Fruit fly (Drosophila melanogaster) whole organism, prepupa: ENCODE results near the gene CG12091.

Source experiments
- Blimp-1 ChIP-seq: fragments of 200-800 bp; sonication (Bioruptor generic); optimal IDR thresholded peaks from 3 replicates; lab custom pipeline; 2017; ENCODE audit warnings: missing biosample characterization, missing genetic modification characterization, mild to moderate bottlenecking, moderate library complexity, missing genetic modification reagents
- CG10631 ChIP-seq: fragments of 200-800 bp; sonication (Bioruptor generic); optimal IDR thresholded peaks from 2 replicates; lab custom pipeline; 2016; ENCODE audit warnings: missing biosample characterization, missing genetic modification characterization
- CG10669 ChIP-seq: fragments of 200-800 bp; sonication (Bioruptor generic); optimal IDR thresholded peaks from 3 replicates; lab custom pipeline; 2018; ENCODE audit warnings: missing biosample characterization, mild to moderate bottlenecking, missing genetic modification characterization, moderate library complexity
- CG11762 ChIP-seq: fragments of 200-800 bp; sonication (Bioruptor generic); optimal IDR thresholded peaks from 3 replicates; lab custom pipeline; 2016; ENCODE audit warnings: missing biosample characterization, missing genetic modification characterization; ENCODE audit not compliant: insufficient read depth
- CG11902 ChIP-seq: fragments of 200-800 bp; sonication (Bioruptor generic); optimal IDR thresholded peaks from 3 replicates; lab custom pipeline; 2016; ENCODE audit warnings: missing biosample characterization, missing genetic modification characterization
- CG15336 ChIP-seq: fragments of 200-800 bp; sonication (Bioruptor generic); IDR thresholded peaks from 2 replicates; pipeline ENCODE4 v1.3.6; 2022; ENCODE audit warnings: missing biosample characterization, missing genetic modification characterization
- CG1621 ChIP-seq: fragments of 200-800 bp; sonication (Bioruptor generic); optimal IDR thresholded peaks from 3 replicates; lab custom pipeline; 2018; ENCODE audit warnings: missing biosample characterization, mild to moderate bottlenecking, missing genetic modification characterization
- CG16779 ChIP-seq: fragments of 200-800 bp; sonication (Bioruptor generic); optimal IDR thresholded peaks from 3 replicates; lab custom pipeline; 2017; ENCODE audit warnings: missing biosample characterization, mild to moderate bottlenecking, missing genetic modification characterization
- CG3032 ChIP-seq: fragments of 200-800 bp; optimal IDR thresholded peaks from 2 replicates; lab custom pipeline; 2019; ENCODE audit warnings: missing biosample characterization, mild to moderate bottlenecking, missing genetic modification characterization, moderate library complexity
- CG34406 ChIP-seq: fragments of 200-800 bp; sonication (Bioruptor generic); optimal IDR thresholded peaks from 3 replicates; lab custom pipeline; 2016; ENCODE audit warnings: missing biosample characterization, missing genetic modification characterization
- CG3919 ChIP-seq: fragments of 200-800 bp; sonication (Bioruptor generic); optimal IDR thresholded peaks from 3 replicates; lab custom pipeline; 2016; ENCODE audit warnings: missing biosample characterization, missing genetic modification characterization
- CG6276 ChIP-seq: fragments of 200-800 bp; sonication (Bioruptor generic); optimal IDR thresholded peaks from 2 replicates; lab custom pipeline; 2017; ENCODE audit warnings: missing biosample characterization, mild to moderate bottlenecking, missing genetic modification characterization
- CG6792 ChIP-seq: fragments of 200-800 bp; sonication (Bioruptor generic); optimal IDR thresholded peaks from 3 replicates; lab custom pipeline; 2016; ENCODE audit warnings: missing biosample characterization, missing genetic modification characterization
- CG6808 ChIP-seq: fragments of 200-800 bp; sonication (Bioruptor generic); optimal IDR thresholded peaks from 3 replicates; lab custom pipeline; 2017; ENCODE audit warnings: missing biosample characterization, missing genetic modification characterization, mild to moderate bottlenecking, moderate library complexity, missing genetic modification reagents
- CG7368 ChIP-seq: fragments of 200-800 bp; sonication (Bioruptor generic); optimal IDR thresholded peaks from 3 replicates; lab custom pipeline; 2016; ENCODE audit warnings: missing biosample characterization, missing genetic modification characterization
- CG8119 ChIP-seq: fragments of 200-800 bp; sonication (Bioruptor generic); IDR thresholded peaks from 3 replicates; pipeline ENCODE4 v1.3.6; 2022; ENCODE audit warnings: missing biosample characterization, missing genetic modification characterization
- CG8319 ChIP-seq: fragments of 200-800 bp; sonication (Bioruptor generic); optimal IDR thresholded peaks from 3 replicates; lab custom pipeline; 2016; ENCODE audit warnings: missing biosample characterization, missing genetic modification characterization
- CG8632 ChIP-seq: fragments of 200-800 bp; sonication (Bioruptor generic); optimal IDR thresholded peaks from 3 replicates; lab custom pipeline; 2016; ENCODE audit warnings: missing biosample characterization, missing genetic modification characterization
- CG9139 ChIP-seq: fragments of 200-800 bp; sonication (Bioruptor generic); optimal IDR thresholded peaks from 3 replicates; lab custom pipeline; 2017; ENCODE audit warnings: missing biosample characterization, mild to moderate bottlenecking, missing genetic modification characterization
- Eip75B ChIP-seq: fragments of 200-800 bp; sonication (Bioruptor generic); optimal IDR thresholded peaks from 3 replicates; lab custom pipeline; 2016; ENCODE audit warnings: missing biosample characterization, missing genetic modification characterization
- Eip93F ChIP-seq: fragments of 200-800 bp; sonication (Bioruptor generic); optimal IDR thresholded peaks from 2 replicates; lab custom pipeline; 2016; ENCODE audit warnings: missing biosample characterization, mild to moderate bottlenecking, missing genetic modification characterization
- Gug ChIP-seq: fragments of 200-800 bp; sonication (Bioruptor generic); IDR thresholded peaks from 2 replicates; pipeline ENCODE4 v1.3.6; 2022; ENCODE audit warnings: missing biosample characterization, missing genetic modification characterization
- Hr38 ChIP-seq: sonication (Bioruptor generic); optimal IDR thresholded peaks from 2 replicates; lab custom pipeline; 2016; ENCODE audit warnings: missing biosample characterization, missing genetic modification characterization
- Hr39 ChIP-seq: fragments of 200-800 bp; sonication (Bioruptor generic); optimal IDR thresholded peaks from 2 replicates; lab custom pipeline; 2016; ENCODE audit warnings: missing biosample characterization, missing genetic modification characterization
- Hr4 ChIP-seq: fragments of 200-800 bp; sonication (Bioruptor generic); optimal IDR thresholded peaks from 3 replicates; lab custom pipeline; 2016; ENCODE audit warnings: missing biosample characterization, missing genetic modification characterization
- Lpt ChIP-seq: fragments of 200-800 bp; sonication (Bioruptor generic); optimal IDR thresholded peaks from 3 replicates; lab custom pipeline; 2016; ENCODE audit warnings: missing biosample characterization, missing genetic modification characterization
- OdsH ChIP-seq: fragments of 200-800 bp; sonication (Bioruptor generic); optimal IDR thresholded peaks from 3 replicates; lab custom pipeline; 2016; ENCODE audit warnings: missing biosample characterization, missing genetic modification characterization
- Smox ChIP-seq: fragments of 200-800 bp; sonication (Bioruptor generic); optimal IDR thresholded peaks from 3 replicates; lab custom pipeline; 2016; ENCODE audit warnings: missing biosample characterization, missing genetic modification characterization
- Sox102F ChIP-seq: fragments of 200-800 bp; sonication (Bioruptor generic); optimal IDR thresholded peaks from 2 replicates; lab custom pipeline; 2016; ENCODE audit warnings: missing biosample characterization, mild to moderate bottlenecking, missing genetic modification characterization
- Sox15 ChIP-seq: fragments of 200-800 bp; sonication (Bioruptor generic); optimal IDR thresholded peaks from 3 replicates; lab custom pipeline; 2016; ENCODE audit warnings: missing biosample characterization, missing genetic modification characterization
- achi ChIP-seq: fragments of 200-800 bp; sonication (Bioruptor generic); optimal IDR thresholded peaks from 3 replicates; lab custom pipeline; 2016; ENCODE audit warnings: missing biosample characterization, missing genetic modification characterization
- acj6 ChIP-seq: fragments of 200-800 bp; sonication (Bioruptor generic); optimal IDR thresholded peaks from 3 replicates; lab custom pipeline; 2016; ENCODE audit warnings: missing biosample characterization, missing genetic modification characterization
- cyc ChIP-seq: fragments of 200-800 bp; sonication (Bioruptor generic); optimal IDR thresholded peaks from 3 replicates; lab custom pipeline; 2016; ENCODE audit warnings: missing biosample characterization, missing genetic modification characterization
- dac ChIP-seq: fragments of 200-800 bp; sonication (Bioruptor generic); optimal IDR thresholded peaks from 2 replicates; lab custom pipeline; 2017; ENCODE audit warnings: missing biosample characterization, mild to moderate bottlenecking, missing genetic modification characterization
- dsx ChIP-seq: fragments of 200-800 bp; optimal IDR thresholded peaks from 3 replicates; lab custom pipeline; 2019; ENCODE audit warnings: missing biosample characterization, mild to moderate bottlenecking, missing genetic modification characterization, moderate library complexity; ENCODE audit not compliant: poor library complexity, severe bottlenecking
- eg ChIP-seq: fragments of 200-800 bp; sonication (Bioruptor generic); IDR thresholded peaks from 3 replicates; pipeline ENCODE4 v1.3.6; 2022; ENCODE audit warnings: missing biosample characterization, missing genetic modification characterization
- esn ChIP-seq: fragments of 200-800 bp; sonication (Bioruptor generic); optimal IDR thresholded peaks from 2 replicates; lab custom pipeline; 2016; ENCODE audit warnings: missing biosample characterization, mild to moderate bottlenecking, missing genetic modification characterization, moderate library complexity
- fd59A ChIP-seq: fragments of 200-800 bp; sonication (Bioruptor generic); optimal IDR thresholded peaks from 2 replicates; lab custom pipeline; 2017; ENCODE audit warnings: missing biosample characterization, mild to moderate bottlenecking, missing genetic modification characterization, missing genetic modification reagents
- fd85E ChIP-seq: fragments of 200-800 bp; sonication (Bioruptor generic); optimal IDR thresholded peaks from 3 replicates; lab custom pipeline; 2016; ENCODE audit warnings: missing biosample characterization, missing genetic modification characterization
- fkh ChIP-seq: fragments of 200-800 bp; sonication (Bioruptor generic); optimal IDR thresholded peaks from 3 replicates; lab custom pipeline; 2017; ENCODE audit warnings: missing biosample characterization, mild to moderate bottlenecking, missing genetic modification characterization, moderate library complexity
- lz ChIP-seq: fragments of 200-800 bp; sonication (Bioruptor generic); optimal IDR thresholded peaks from 3 replicates; lab custom pipeline; 2016; ENCODE audit warnings: missing biosample characterization, missing genetic modification characterization
- net ChIP-seq: fragments of 200-800 bp; sonication (Bioruptor generic); optimal IDR thresholded peaks from 3 replicates; lab custom pipeline; 2016; ENCODE audit warnings: missing biosample characterization, missing genetic modification characterization
- pdm3 ChIP-seq: fragments of 200-800 bp; sonication (Bioruptor generic); optimal IDR thresholded peaks from 3 replicates; lab custom pipeline; 2016; ENCODE audit warnings: missing biosample characterization, missing genetic modification characterization
- salr ChIP-seq, 2 experiments: fragments of 200-800 bp; sonication (Bioruptor generic); optimal IDR thresholded peaks; 3 replicates each; lab custom pipeline; 2016 to 2018; ENCODE audit warnings: missing biosample characterization in 2 of 2, missing genetic modification characterization in 2 of 2, mild to moderate bottlenecking in 1 of 2
- spab ChIP-seq: fragments of 200-800 bp; sonication (Bioruptor generic); optimal IDR thresholded peaks from 2 replicates; lab custom pipeline; 2017; ENCODE audit warnings: missing biosample characterization, mild to moderate bottlenecking, missing genetic modification characterization, missing genetic modification reagents
- ss ChIP-seq, 2 experiments: fragments of 200-800 bp; sonication (Bioruptor generic); optimal IDR thresholded peaks; 2 replicates in 1 of 2; 3 replicates in 1 of 2; lab custom pipeline; 2017 to 2018; ENCODE audit warnings: mild to moderate bottlenecking in 2 of 2, missing biosample characterization in 2 of 2, missing genetic modification characterization in 2 of 2, moderate library complexity in 1 of 2
- vri ChIP-seq: fragments of 200-800 bp; sonication (Bioruptor generic); optimal IDR thresholded peaks from 3 replicates; lab custom pipeline; 2016; ENCODE audit warnings: missing biosample characterization, mild to moderate bottlenecking, missing genetic modification characterization

CG12091 gene

dm6 chr3L:1584781-1585180, 48.1 kb upstream of the CG12091 start (continued):
- peak; percentile 96 for TF ChIP-seq eg (GFP tag; lab: Robert Waterston, UW)
- peak; percentile 59 for TF ChIP-seq dac (GFP tag; lab: Kevin White, UChicago)
- peak; percentile 87 for TF ChIP-seq achi (GFP tag; lab: Kevin White, UChicago)
- TF ChIP-seq CG6808 (GFP tag; lab: Kevin White, UChicago): peak; percentile 79
- peak; percentile 77 for TF ChIP-seq CG6792
- TF ChIP-seq CG11902 (GFP tag; lab: Kevin White, UChicago): peak; percentile 86
- peak; percentile 76 for TF ChIP-seq CG3032 (tag; lab: Kevin White, UChicago)
- peak; percentile 73 for TF ChIP-seq CG9139
- peak; percentile 89 for TF ChIP-seq CG6276 (GFP tag; lab: Kevin White, UChicago)
- peak; percentile 93 for TF ChIP-seq cyc (GFP tag; lab: Kevin White, UChicago)
- peak; percentile 70 for TF ChIP-seq CG16779 (tag; lab: Kevin White, UChicago)
- TF ChIP-seq dsx: peak; percentile 76
- TF ChIP-seq CG8632 (GFP tag; lab: Kevin White, UChicago): peak; percentile 46
- peak; percentile 46 to 67 for TF ChIP-seq ss (GFP tag; optimal IDR thresholded peaks at IDR 0.05; lab: Kevin White, UChicago)
- TF ChIP-seq CG8319 (GFP tag; lab: Kevin White, UChicago): peak; percentile 77

- TF ChIP-seq CG1621 (tag; lab: Kevin White, UChicago): no peak
- TF ChIP-seq OdsH (GFP tag; lab: Kevin White, UChicago): peak; percentile 70
- peak; percentile 83 for TF ChIP-seq Lpt (GFP tag; lab: Kevin White, UChicago)
- TF ChIP-seq CG6808 (GFP tag; lab: Kevin White, UChicago): no peak
- no peak for TF ChIP-seq CG9139
- peak; percentile 60 for TF ChIP-seq net (GFP tag; lab: Kevin White, UChicago)
- TF ChIP-seq ss (GFP tag; optimal IDR thresholded peaks at IDR 0.05; lab: Kevin White, UChicago): no peak
- no peak for TF ChIP-seq Hr38
- no peak for TF ChIP-seq CG8319 (GFP tag; lab: Kevin White, UChicago)
- peak; percentile 13 for TF ChIP-seq CG34406 (GFP tag; lab: Kevin White, UChicago)
- TF ChIP-seq acj6 (GFP tag; lab: Kevin White, UChicago): peak; percentile 61
- TF ChIP-seq CG8119 (GFP tag; lab: Robert Waterston, UW): peak; percentile 87
- TF ChIP-seq Blimp-1 (GFP tag; lab: Kevin White, UChicago): no peak
- TF ChIP-seq fd85E: no peak
- TF ChIP-seq dac (GFP tag; lab: Kevin White, UChicago): peak; percentile 65
- peak in 1 of 2 experiments; percentile 68 for TF ChIP-seq salr (GFP tag; optimal IDR thresholded peaks at IDR 0.05; lab: Kevin White, UChicago)
- TF ChIP-seq Smox: peak; percentile 12
- TF ChIP-seq CG6276 (GFP tag; lab: Kevin White, UChicago): peak; percentile 47
- TF ChIP-seq Sox15 (GFP tag; lab: Kevin White, UChicago): no peak
- TF ChIP-seq CG7368 (GFP tag; lab: Kevin White, UChicago): no peak
- no peak for TF ChIP-seq CG16779 (tag; lab: Kevin White, UChicago)
- peak; percentile 46 for TF ChIP-seq Hr39 (GFP tag; lab: Kevin White, UChicago)
- peak; percentile 31 for TF ChIP-seq Eip75B (GFP tag; lab: Kevin White, UChicago)
- TF ChIP-seq CG3919: peak; percentile 8
- TF ChIP-seq CG10669 (GFP tag; lab: Kevin White, UChicago): no peak
- TF ChIP-seq CG11762 (GFP tag; lab: Kevin White, UChicago): no peak
- TF ChIP-seq fkh (GFP tag; lab: Kevin White, UChicago): no peak
- peak; percentile 7 for TF ChIP-seq Sox102F (GFP tag; lab: Kevin White, UChicago)
- TF ChIP-seq CG15336 (GFP tag; lab: Robert Waterston, UW): peak; percentile 90
- peak; percentile 92 for TF ChIP-seq Hr4
- no peak for TF ChIP-seq CG11902 (GFP tag; lab: Kevin White, UChicago)
- peak; percentile 4 for TF ChIP-seq vri (GFP tag; lab: Kevin White, UChicago)
- no peak for TF ChIP-seq Eip93F (GFP tag; lab: Kevin White, UChicago)
- peak; percentile 53 for TF ChIP-seq CG10631 (GFP tag; lab: Kevin White, UChicago)
- TF ChIP-seq achi (GFP tag; lab: Kevin White, UChicago): peak; percentile 12
- TF ChIP-seq CG6792: no peak
- peak; percentile 0 for TF ChIP-seq lz (GFP tag; lab: Kevin White, UChicago)
- TF ChIP-seq Gug (GFP tag; lab: Robert Waterston, UW): peak; percentile 88
- no peak for TF ChIP-seq CG8632 (GFP tag; lab: Kevin White, UChicago)
- TF ChIP-seq esn (GFP tag; lab: Kevin White, UChicago): peak; percentile 22
- no peak for TF ChIP-seq cyc (GFP tag; lab: Kevin White, UChicago)
- no peak for TF ChIP-seq fd59A (GFP tag; lab: Kevin White, UChicago)
- TF ChIP-seq pdm3 (GFP tag; lab: Kevin White, UChicago): peak; percentile 69
- peak; percentile 91 for TF ChIP-seq eg (GFP tag; lab: Robert Waterston, UW)
- no peak for TF ChIP-seq spab (GFP tag; lab: Kevin White, UChicago)
Observed at dm6 chr3L:1584003-1584402, 47.4 kb upstream of the CG12091 start.
